Worm (Caenorhabditis elegans): Measurements from ENCODE around the gene acl-6.

acl-6 gene

ce11 chrV:5433020-5433419 lies at the start of gene acl-6:
Gene acl-6 (plus strand): TSS chrV:5433386.
- TF ChIP-seq hmg-1.2 (GFP tag; IDR thresholded peaks at IDR 0.05) (peak; percentile 27; the same call in 1 of the 2 replicates), nhr-80 (tag; optimal IDR thresholded peaks at IDR 0.05) (peak; percentile 98), ztf-18 (tag; optimal IDR thresholded peaks at IDR 0.05) (peak; percentile 30), attf-5 (GFP tag; optimal IDR thresholded peaks at IDR 0.05) (peak; percentile 60), madf-6 (GFP tag; IDR thresholded peaks at IDR 0.05) (no peak), mcd-1 (GFP tag; IDR thresholded peaks at IDR 0.05) (peak; percentile 94), dpl-1 (GFP tag; optimal IDR thresholded peaks at IDR 0.05) (peak; percentile 31), cebp-1 (GFP tag; IDR thresholded peaks at IDR 0.05) (no peak), cebp-1 (tag; optimal IDR thresholded peaks at IDR 0.05) (peak; percentile 51), nhr-90 (tag; optimal IDR thresholded peaks at IDR 0.05) (peak; percentile 1), F23B12.7 (tag; optimal IDR thresholded peaks at IDR 0.05; ENCODE audit: insufficient read depth) (peak; percentile 60), lsl-1 (GFP tag; optimal IDR thresholded peaks at IDR 0.05) (peak; percentile 11), dox-1 (GFP tag; IDR thresholded peaks at IDR 0.05) (peak; percentile 74), lin-35 (GFP tag; optimal IDR thresholded peaks at IDR 0.05) (peak in 1 of 3 experiments; percentile 73), let-607 (tag; optimal IDR thresholded peaks at IDR 0.05) (peak in 1 of 2 experiments; percentile 16), lin-40 (tag; optimal IDR thresholded peaks at IDR 0.05) (peak; percentile 52), nhr-179 (tag; optimal IDR thresholded peaks at IDR 0.05) (no peak), T26A5.8 (tag; optimal IDR thresholded peaks at IDR 0.05) (no peak), lin-54 (GFP tag; optimal IDR thresholded peaks at IDR 0.05) (peak; percentile 86), egl-44 (GFP tag; IDR thresholded peaks at IDR 0.05) (no peak), F52B5.7 (tag; optimal IDR thresholded peaks at IDR 0.05) (no peak), unc-62 (GFP tag; optimal IDR thresholded peaks at IDR 0.05) (no peak), efl-1 (GFP tag; optimal IDR thresholded peaks at IDR 0.05) (peak; percentile 43), tbp1 (GFP tag; optimal IDR thresholded peaks at IDR 0.05) (peak; percentile 38), F39B2.1 (GFP tag; IDR thresholded peaks at IDR 0.05) (no peak), pbrm-1 (GFP tag; IDR thresholded peaks at IDR 0.05) (no peak), ets-4 (GFP tag; optimal IDR thresholded peaks at IDR 0.05) (peak; percentile 72), snpc-4 (GFP tag; optimal IDR thresholded peaks at IDR 0.05) (no peak), snpc-4 (tag; optimal IDR thresholded peaks at IDR 0.05) (peak in 1 of 4 experiments; percentile 27)

ce11 chrV:5385914-5386493 lies 47.2 kb upstream of the acl-6 start, which contains the start of gene C35A11.2:
Gene C35A11.2 (plus strand): TSS chrV:5386299.
- TF ChIP-seq ccch-3 (GFP tag; optimal IDR thresholded peaks at IDR 0.05) (no peak), ceh-27 (GFP tag; optimal IDR thresholded peaks at IDR 0.05) (no peak), Y79H2A.3 (GFP tag; conservative IDR thresholded peaks at IDR 0.05) (no peak), T26A5.8 (tag; optimal IDR thresholded peaks at IDR 0.05) (no peak), unc-130 (GFP tag; optimal IDR thresholded peaks at IDR 0.05) (no peak), mes-4 (tag; optimal IDR thresholded peaks at IDR 0.05) (no peak), athp-1 (tag; optimal IDR thresholded peaks at IDR 0.05) (no peak), nfya-2 (GFP tag; IDR thresholded peaks at IDR 0.05) (no peak), ztf-22 (GFP tag; optimal IDR thresholded peaks at IDR 0.05) (no peak), ztf-28 (GFP tag; IDR thresholded peaks at IDR 0.05) (no peak), Y53F4B.3 (GFP tag; IDR thresholded peaks at IDR 0.05) (no peak), B0336.3 (GFP tag; IDR thresholded peaks at IDR 0.05) (no peak), D2030.7 (GFP tag; IDR thresholded peaks at IDR 0.05) (no peak), lir-1 (GFP tag; conservative IDR thresholded peaks at IDR 0.05) (no peak), snpc-1.3 (tag; optimal IDR thresholded peaks at IDR 0.05; ENCODE audit: insufficient read depth) (no peak), nfyb-1 (GFP tag; IDR thresholded peaks at IDR 0.05) (no peak), zfh-2 (GFP tag; conservative IDR thresholded peaks at IDR 0.05) (no peak), egl-44 (GFP tag; IDR thresholded peaks at IDR 0.05) (no peak), F55B11.4 (tag; optimal IDR thresholded peaks at IDR 0.05; ENCODE audit: borderline replicate concordance, insufficient read depth) (no peak)
